Worm (Caenorhabditis elegans): ENCODE results near the gene srx-116.

srx-116 gene

ce11 chrV:12679292-12679691 is 8.6 kb downstream of the srx-116 start:
- TF ChIP-seq hlh-30 (tag; optimal IDR thresholded peaks at IDR 0.05; ENCODE audit: insufficient read depth): no peak
- TF ChIP-seq nhr-111 (GFP tag; optimal IDR thresholded peaks at IDR 0.05): no peak
- TF ChIP-seq cey-2 (tag; optimal IDR thresholded peaks at IDR 0.05; ENCODE audit: borderline replicate concordance, insufficient read depth): no peak
- TF ChIP-seq Y48G9A.11 (GFP tag; IDR thresholded peaks at IDR 0.05): no peak
- TF ChIP-seq nhr-11 (tag; optimal IDR thresholded peaks at IDR 0.05): no peak
- no peak for TF ChIP-seq Y5F2A.4 (GFP tag; optimal IDR thresholded peaks at IDR 0.05)
- no peak for TF ChIP-seq pha-4 (GFP tag; IDR thresholded peaks at IDR 0.05)
- no peak for TF ChIP-seq pha-4 (tag; optimal IDR thresholded peaks at IDR 0.05)
- no peak for TF ChIP-seq lin-39 (tag; optimal IDR thresholded peaks at IDR 0.05)
- TF ChIP-seq T20F7.1 (GFP tag; optimal IDR thresholded peaks at IDR 0.05): no peak
- no peak for TF ChIP-seq nhr-237 (tag; optimal IDR thresholded peaks at IDR 0.05)

ce11 chrV:12679807-12680206 is 9.1 kb downstream of the srx-116 start, which contains the start of gene frpr-15:
TSS of gene frpr-15 (plus strand) at chrV:12680107.
- no peak for TF ChIP-seq Y105C5A.15 (GFP tag; IDR thresholded peaks at IDR 0.05)
- peak in 1 of 2 experiments; percentile 33 for TF ChIP-seq unc-62 (GFP tag; optimal IDR thresholded peaks at IDR 0.05 in 1 of 2)
- TF ChIP-seq unc-62 (tag; optimal IDR thresholded peaks at IDR 0.05): no peak

- TF ChIP-seq ceh-44 (GFP tag; IDR thresholded peaks at IDR 0.05): 0 out of 2 replicates have a peak, but pooled peaks have one; percentile 53
- no peak for TF ChIP-seq saeg-2 (GFP tag; IDR thresholded peaks at IDR 0.05)
- TF ChIP-seq Y48G9A.11 (GFP tag; IDR thresholded peaks at IDR 0.05): no peak
- no peak for TF ChIP-seq lin-13 (GFP tag; optimal IDR thresholded peaks at IDR 0.05)
- no peak for TF ChIP-seq madf-9 (GFP tag; conservative IDR thresholded peaks at IDR 0.05)
- peak in 1 of 2 experiments; percentile 37 for TF ChIP-seq daf-16 (GFP tag; optimal IDR thresholded peaks at IDR 0.05)
- no peak for TF ChIP-seq daf-16 (tag; optimal IDR thresholded peaks at IDR 0.05)
These were observed 12.5 kb downstream of the srx-116 start for ce11 chrV:12683205-12683604.

- TF ChIP-seq hlh-11 (tag; optimal IDR thresholded peaks at IDR 0.05) (no peak), F49E8.2 (tag; optimal IDR thresholded peaks at IDR 0.05; ENCODE audit: borderline replicate concordance) (no peak), mep-1 (tag; optimal IDR thresholded peaks at IDR 0.05) (no peak), lir-3 (tag; optimal IDR thresholded peaks at IDR 0.05) (no peak), nhr-41 (GFP tag; IDR thresholded peaks at IDR 0.05) (no peak), lin-38 (GFP tag; IDR thresholded peaks at IDR 0.05) (no peak), dve-1 (tag; optimal IDR thresholded peaks at IDR 0.05; ENCODE audit: insufficient read depth) (no peak), F37D6.2 (tag; optimal IDR thresholded peaks at IDR 0.05) (no peak)
These were observed 24.4 kb downstream of the srx-116 start, which contains the start of gene parn-1 for ce11 chrV:12695155-12695554. TSS of gene parn-1 (minus strand) at chrV:12695255.

DNA sequence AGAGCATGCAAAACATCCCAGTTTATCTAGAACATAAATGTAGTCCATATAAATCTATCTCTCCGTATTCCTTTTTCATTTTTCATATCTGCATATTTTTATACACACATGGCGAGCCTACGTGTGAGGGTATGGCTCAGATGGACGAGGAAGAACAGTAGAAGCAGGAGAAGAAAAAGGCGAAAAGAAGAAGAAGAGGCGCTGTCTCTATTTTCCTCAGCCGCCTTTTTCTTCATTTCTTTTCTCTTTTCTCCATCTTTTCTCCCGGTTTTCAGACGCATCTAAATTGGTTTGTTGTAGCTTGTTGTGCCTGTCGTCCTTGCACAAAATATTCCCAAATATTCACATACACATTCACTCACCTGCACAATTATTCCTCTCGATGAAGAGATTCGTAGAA is 25.3 kb downstream of the srx-116 start, which contains the start of gene K10C8.4:
Gene K10C8.4, plus strand, starts transcription at position 301 of the 400 bp plus-strand sequence.
- TF ChIP-seq dmd-9 (GFP tag; IDR thresholded peaks at IDR 0.05): no peak
- TF ChIP-seq nhr-41 (GFP tag; IDR thresholded peaks at IDR 0.05): no peak
- TF ChIP-seq mep-1 (tag; optimal IDR thresholded peaks at IDR 0.05): no peak
- no peak for TF ChIP-seq nhr-42 (GFP tag; IDR thresholded peaks at IDR 0.05)
- TF ChIP-seq gei-8 (GFP tag; optimal IDR thresholded peaks at IDR 0.05): no peak
- no peak for TF ChIP-seq ztf-7 (tag; optimal IDR thresholded peaks at IDR 0.05)
- no peak for TF ChIP-seq hlh-30 (tag; optimal IDR thresholded peaks at IDR 0.05; ENCODE audit: insufficient read depth)
- no peak for TF ChIP-seq egl-43 (GFP tag; IDR thresholded peaks at IDR 0.05)
- no peak for TF ChIP-seq lim-7 (GFP tag; IDR thresholded peaks at IDR 0.05)
- no peak for TF ChIP-seq T26A8.4 (GFP tag; IDR thresholded peaks at IDR 0.05)
- TF ChIP-seq duxl-1 (tag; optimal IDR thresholded peaks at IDR 0.05; ENCODE audit: poor library complexity): no peak
- TF ChIP-seq daf-16 (GFP tag; optimal IDR thresholded peaks at IDR 0.05): no peak
- TF ChIP-seq daf-16 (tag; optimal IDR thresholded peaks at IDR 0.05): no peak
- TF ChIP-seq nhr-28 (tag; optimal IDR thresholded peaks at IDR 0.05): no peak
- no peak for TF ChIP-seq madf-9 (GFP tag; conservative IDR thresholded peaks at IDR 0.05)
- no peak for TF ChIP-seq saeg-2 (GFP tag; IDR thresholded peaks at IDR 0.05)
- no peak for TF ChIP-seq spr-3 (GFP tag; optimal IDR thresholded peaks at IDR 0.05)
- no peak for TF ChIP-seq fos-1 (tag; optimal IDR thresholded peaks at IDR 0.05)

All from whole organism, L4 larva.